Fruit fly (Drosophila melanogaster): ENCODE data around the gene CG7084.

DNA sequence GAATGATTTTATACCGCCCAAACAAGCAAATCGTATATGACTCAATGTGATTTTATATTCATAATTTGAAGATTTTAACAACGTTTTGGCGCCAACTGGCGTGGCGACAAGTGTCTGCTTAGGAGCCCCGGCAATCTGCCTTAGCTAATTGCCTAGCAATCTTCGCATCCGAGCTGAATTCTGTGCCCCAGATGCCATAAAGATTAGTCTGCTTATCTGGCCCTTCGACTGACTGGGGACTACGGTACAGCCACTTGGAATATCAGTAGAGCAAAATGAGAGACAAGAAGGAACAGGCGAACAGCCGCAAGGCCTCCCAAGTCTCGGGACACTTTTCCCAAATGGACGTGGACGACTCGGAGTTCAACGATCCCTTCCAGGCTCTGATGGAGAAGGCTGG is 1.5 kb downstream of the CG7084 start:
- TF ChIP-seq Dll (optimal IDR thresholded peaks at IDR 0.05) (no peak), CG8478 (optimal IDR thresholded peaks at IDR 0.05) (no peak), usp (GFP tag; optimal IDR thresholded peaks at IDR 0.05) (no peak)

Measured in whole organism.